Fruit fly (Drosophila melanogaster) whole organism, embryonic: ENCODE results near the gene put.

Experiments used
- Asciz ChIP-seq: fragments of 200-800 bp; sonication (Bioruptor generic); optimal IDR thresholded peaks from 2 replicates; lab custom pipeline; 2017; ENCODE audit warnings: missing biosample characterization, mild to moderate bottlenecking, missing genetic modification characterization, missing genetic modification reagents
- BEAF-32 ChIP-seq: fragments of 200-800 bp; sonication (Bioruptor generic); optimal IDR thresholded peaks from 3 replicates; lab custom pipeline; 2017; ENCODE audit warnings: missing biosample characterization, missing genetic modification characterization, mild to moderate bottlenecking, moderate library complexity, missing genetic modification reagents
- CG11247 ChIP-seq: fragments of 200-800 bp; sonication (Bioruptor generic); IDR thresholded peaks from 2 replicates; pipeline ENCODE4 v1.3.6; 2022; ENCODE audit warnings: missing biosample characterization, missing genetic modification characterization
- CG12071 ChIP-seq: fragments of 200-800 bp; sonication (Bioruptor generic); optimal IDR thresholded peaks from 3 replicates; lab custom pipeline; 2018; ENCODE audit warnings: missing biosample characterization, mild to moderate bottlenecking, missing genetic modification characterization
- CG12391 ChIP-seq: fragments of 200-800 bp; sonication (Bioruptor generic); optimal IDR thresholded peaks from 3 replicates; lab custom pipeline; 2018; ENCODE audit warnings: missing biosample characterization, mild to moderate bottlenecking, missing genetic modification characterization, moderate library complexity
- CG13624 ChIP-seq: fragments of 200-800 bp; sonication (Bioruptor generic); optimal IDR thresholded peaks from 2 replicates; lab custom pipeline; 2016; ENCODE audit warnings: missing biosample characterization, missing genetic modification characterization
- CG14710 ChIP-seq: fragments of 200-800 bp; sonication (Bioruptor generic); optimal IDR thresholded peaks from 3 replicates; lab custom pipeline; 2019; ENCODE audit warnings: missing biosample characterization, mild to moderate bottlenecking, missing genetic modification characterization, moderate library complexity
- CG16779 ChIP-seq: fragments of 200-800 bp; sonication (Bioruptor generic); IDR thresholded peaks from 2 replicates; pipeline ENCODE4 v1.3.6; 2022; ENCODE audit warnings: missing biosample characterization, missing genetic modification characterization
- CG17186 ChIP-seq: fragments of 200-800 bp; sonication (Bioruptor generic); optimal IDR thresholded peaks from 3 replicates; lab custom pipeline; 2017; ENCODE audit warnings: missing biosample characterization, missing genetic modification reagents, missing genetic modification characterization
- CG17612 ChIP-seq: fragments of 200-800 bp; sonication (Bioruptor generic); IDR thresholded peaks from 2 replicates; pipeline ENCODE4 v1.3.6; 2022; ENCODE audit warnings: missing biosample characterization, missing genetic modification characterization
- CG18262 ChIP-seq: fragments of 200-800 bp; optimal IDR thresholded peaks from 3 replicates; lab custom pipeline; 2019; ENCODE audit warnings: missing biosample characterization, mild to moderate bottlenecking, missing genetic modification characterization, moderate library complexity
- CG18599 ChIP-seq: fragments of 200-800 bp; sonication (Bioruptor generic); optimal IDR thresholded peaks from 3 replicates; lab custom pipeline; 2017; ENCODE audit warnings: missing biosample characterization, missing genetic modification characterization, mild to moderate bottlenecking, moderate library complexity, missing genetic modification reagents
- CG18619 ChIP-seq: fragments of 200-800 bp; sonication (Bioruptor generic); optimal IDR thresholded peaks from 3 replicates; lab custom pipeline; 2017; ENCODE audit warnings: missing biosample characterization, mild to moderate bottlenecking, missing genetic modification characterization
- CG2116 ChIP-seq: fragments of 200-800 bp; sonication (Bioruptor generic); optimal IDR thresholded peaks from 3 replicates; lab custom pipeline; 2018; ENCODE audit warnings: missing biosample characterization, mild to moderate bottlenecking, missing genetic modification characterization
- CG2199 ChIP-seq: fragments of 200-800 bp; sonication (Bioruptor generic); IDR thresholded peaks from 3 replicates; pipeline ENCODE4 v1.3.6; 2022; ENCODE audit warnings: missing biosample characterization, missing genetic modification characterization
- CG2712 ChIP-seq: fragments of 200-800 bp; optimal IDR thresholded peaks from 3 replicates; lab custom pipeline; 2019; ENCODE audit warnings: missing biosample characterization, mild to moderate bottlenecking, missing genetic modification characterization, moderate library complexity
- CG2875 ChIP-seq: fragments of 200-800 bp; sonication (Bioruptor generic); optimal IDR thresholded peaks from 2 replicates; lab custom pipeline; 2017; ENCODE audit warnings: missing biosample characterization, mild to moderate bottlenecking, missing genetic modification characterization, missing genetic modification reagents
- CG34224 ChIP-seq: fragments of 200-800 bp; sonication (Bioruptor generic); IDR thresholded peaks from 3 replicates; pipeline ENCODE4 v1.3.6; 2022; ENCODE audit warnings: missing biosample characterization, missing genetic modification characterization; ENCODE audit not compliant: partially characterized antibody
- CG4617 ChIP-seq: fragments of 200-800 bp; sonication (Bioruptor generic); optimal IDR thresholded peaks from 3 replicates; lab custom pipeline; 2016; ENCODE audit warnings: missing biosample characterization, missing genetic modification characterization, borderline replicate concordance
- CG6813 ChIP-seq: fragments of 200-800 bp; sonication (Bioruptor generic); optimal IDR thresholded peaks from 2 replicates; lab custom pipeline; 2017; ENCODE audit warnings: missing biosample characterization, missing genetic modification characterization, mild to moderate bottlenecking, moderate library complexity, missing genetic modification reagents
- CG8290 ChIP-seq, 3 experiments: fragments of 200-800 bp; sonication (Bioruptor generic); optimal IDR thresholded peaks; 2 replicates each; lab custom pipeline; 2016 to 2019; ENCODE audit warnings: missing biosample characterization in 3 of 3, missing genetic modification characterization in 3 of 3, mild to moderate bottlenecking in 2 of 3, moderate library complexity in 1 of 3
- D19B ChIP-seq: fragments of 200-800 bp; sonication (Bioruptor generic); optimal IDR thresholded peaks from 2 replicates; lab custom pipeline; 2017; ENCODE audit warnings: missing biosample characterization, mild to moderate bottlenecking, missing genetic modification characterization
- Dad ChIP-seq: fragments of 200-800 bp; sonication (Bioruptor generic); optimal IDR thresholded peaks from 3 replicates; lab custom pipeline; 2016; ENCODE audit warnings: missing biosample characterization, missing genetic modification characterization
- Deaf1 ChIP-seq: fragments of 200-800 bp; optimal IDR thresholded peaks from 3 replicates; lab custom pipeline; 2019; ENCODE audit warnings: missing biosample characterization, mild to moderate bottlenecking, missing genetic modification characterization, moderate library complexity
- Doc3 ChIP-seq: fragments of 200-800 bp; sonication (Bioruptor generic); IDR thresholded peaks from 3 replicates; pipeline ENCODE4 v1.3.6; 2022; ENCODE audit warnings: missing biosample characterization, missing genetic modification characterization; ENCODE audit not compliant: partially characterized antibody
- Dref ChIP-seq: fragments of 200-800 bp; sonication (Bioruptor generic); IDR thresholded peaks from 2 replicates; pipeline ENCODE4 v1.3.6; 2022; ENCODE audit warnings: missing biosample characterization, missing genetic modification characterization
- Fer2 ChIP-seq: fragments of 200-800 bp; sonication (Bioruptor generic); optimal IDR thresholded peaks from 2 replicates; lab custom pipeline; 2018; ENCODE audit warnings: missing biosample characterization, mild to moderate bottlenecking, missing genetic modification characterization, moderate library complexity
- HLH54F ChIP-seq: fragments of 200-800 bp; sonication (Bioruptor generic); optimal IDR thresholded peaks from 3 replicates; lab custom pipeline; 2016; ENCODE audit warnings: missing biosample characterization, missing genetic modification characterization
- MBD-R2 ChIP-seq: fragments of 200-800 bp; sonication (Bioruptor generic); IDR thresholded peaks from 2 replicates; pipeline ENCODE4 v1.3.6; 2022; ENCODE audit warnings: missing biosample characterization, missing genetic modification characterization
- MESR4 ChIP-seq: fragments of 200-800 bp; sonication (Bioruptor generic); optimal IDR thresholded peaks from 2 replicates; lab custom pipeline; 2018; ENCODE audit warnings: missing biosample characterization, mild to moderate bottlenecking, missing genetic modification characterization, moderate library complexity
- MTF-1 ChIP-seq: fragments of 200-800 bp; sonication (Bioruptor generic); optimal IDR thresholded peaks from 2 replicates; lab custom pipeline; 2018; ENCODE audit warnings: missing biosample characterization, mild to moderate bottlenecking, missing genetic modification characterization, borderline replicate concordance
- Scr ChIP-seq: fragments of 200-800 bp; sonication (Bioruptor generic); IDR thresholded peaks from 2 replicates; pipeline ENCODE4 v1.3.6; 2022; ENCODE audit warnings: missing biosample characterization, missing genetic modification characterization; ENCODE audit not compliant: partially characterized antibody
- ab ChIP-seq: fragments of 200-800 bp; sonication (Bioruptor generic); optimal IDR thresholded peaks from 2 replicates; lab custom pipeline; 2016; ENCODE audit warnings: missing biosample characterization, missing genetic modification characterization
- ara ChIP-seq: fragments of 200-800 bp; sonication (Bioruptor generic); IDR thresholded peaks from 2 replicates; pipeline ENCODE4 v1.3.6; 2022; ENCODE audit warnings: missing biosample characterization, missing genetic modification characterization
- br ChIP-seq: fragments of >200 bp; optimal IDR thresholded peaks from 2 replicates; lab custom pipeline; 2017
- dimm ChIP-seq: fragments of 200-800 bp; sonication (Bioruptor generic); IDR thresholded peaks from 2 replicates; pipeline ENCODE4 v1.3.6; 2022; ENCODE audit warnings: missing biosample characterization, missing genetic modification characterization
- dm ChIP-seq: fragments of 200-800 bp; sonication (Bioruptor generic); optimal IDR thresholded peaks from 3 replicates; lab custom pipeline; 2016; ENCODE audit warnings: missing biosample characterization, missing genetic modification characterization
- gcm ChIP-seq: fragments of 200-800 bp; sonication (Bioruptor generic); optimal IDR thresholded peaks from 2 replicates; lab custom pipeline; 2019; ENCODE audit warnings: missing biosample characterization, mild to moderate bottlenecking, missing genetic modification characterization, moderate library complexity
- gfzf ChIP-seq: fragments of 200-800 bp; sonication (Bioruptor generic); optimal IDR thresholded peaks from 2 replicates; lab custom pipeline; 2016; ENCODE audit warnings: missing biosample characterization, mild to moderate bottlenecking, missing genetic modification characterization, moderate library complexity
- grn ChIP-seq: fragments of 200-800 bp; sonication (Bioruptor generic); optimal IDR thresholded peaks from 3 replicates; lab custom pipeline; 2017; ENCODE audit warnings: missing biosample characterization, missing genetic modification characterization
- gt ChIP-seq: fragments of 200-800 bp; sonication (Bioruptor generic); IDR thresholded peaks from 2 replicates; pipeline ENCODE4 v1.3.6; 2022; ENCODE audit warnings: missing biosample characterization, missing genetic modification characterization
- kni ChIP-seq: fragments of 200-800 bp; sonication (Bioruptor generic); optimal IDR thresholded peaks from 3 replicates; lab custom pipeline; 2017; ENCODE audit warnings: mild to moderate bottlenecking, missing biosample characterization, missing genetic modification reagents, missing genetic modification characterization
- maf-S ChIP-seq: fragments of 200-800 bp; sonication (Bioruptor generic); optimal IDR thresholded peaks from 2 replicates; lab custom pipeline; 2016; ENCODE audit warnings: missing biosample characterization, missing genetic modification characterization
- odd ChIP-seq: fragments of 200-800 bp; sonication (Bioruptor generic); optimal IDR thresholded peaks from 2 replicates; lab custom pipeline; 2017; ENCODE audit warnings: missing biosample characterization, mild to moderate bottlenecking, missing genetic modification characterization
- pzg ChIP-seq: fragments of 200-800 bp; sonication (Bioruptor generic); optimal IDR thresholded peaks from 3 replicates; lab custom pipeline; 2018; ENCODE audit warnings: missing biosample characterization, mild to moderate bottlenecking, missing genetic modification characterization, moderate library complexity
- scrt ChIP-seq: fragments of 200-800 bp; sonication (Bioruptor generic); optimal IDR thresholded peaks from 2 replicates; lab custom pipeline; 2018; ENCODE audit warnings: missing biosample characterization, mild to moderate bottlenecking, missing genetic modification characterization, moderate library complexity
- seq ChIP-seq: fragments of 200-800 bp; sonication (Bioruptor generic); IDR thresholded peaks from 2 replicates; pipeline ENCODE4 v1.3.6; 2022; ENCODE audit warnings: missing biosample characterization, missing genetic modification characterization
- sim ChIP-seq: fragments of 200-800 bp; sonication (Bioruptor generic); IDR thresholded peaks from 2 replicates; pipeline ENCODE4 v1.3.6; 2022; ENCODE audit warnings: missing biosample characterization, missing genetic modification characterization
- tgo ChIP-seq: fragments of 200-800 bp; sonication (Bioruptor generic); IDR thresholded peaks from 3 replicates; pipeline ENCODE4 v1.3.6; 2022; ENCODE audit warnings: missing biosample characterization, missing genetic modification characterization

The put gene

dm6 chr3R:14662989-14663500 is 37.5 kb upstream of the put start, which contains the start of the genes Rad17 and BigH1 (continued):
- TF ChIP-seq odd (GFP tag; lab: Kevin White, UChicago), result no peak
- TF ChIP-seq scrt, result no peak
- TF ChIP-seq CG18599 (GFP tag; lab: Kevin White, UChicago), result no peak
- no peak for TF ChIP-seq CG2199
- no peak for TF ChIP-seq kni
- 0 out of 3 replicates have a peak, but pooled peaks have one; percentile 28 for TF ChIP-seq CG34224 (GFP tag; lab: Robert Waterston, UW)
- no peak for TF ChIP-seq maf-S (GFP tag; lab: Kevin White, UChicago)
- peak; percentile 27 for TF ChIP-seq BEAF-32 (GFP tag; lab: Kevin White, UChicago)
- peak; percentile 30 for TF ChIP-seq MESR4 (GFP tag; lab: Kevin White, UChicago)
- peak; percentile 25 for TF ChIP-seq CG4617 (GFP tag; lab: Kevin White, UChicago)
- TF ChIP-seq Fer2 (tag; lab: Kevin White, UChicago), result no peak
- TF ChIP-seq dimm (GFP tag; lab: Robert Waterston, UW), result no peak
- TF ChIP-seq seq (GFP tag; lab: Robert Waterston, UW), result no peak
- TF ChIP-seq Dad (GFP tag; lab: Kevin White, UChicago), result no peak
- TF ChIP-seq CG2116 (GFP tag; lab: Kevin White, UChicago), result peak; percentile 80
- peak; percentile 99 for TF ChIP-seq CG14710 (tag; lab: Kevin White, UChicago)
- TF ChIP-seq MBD-R2, result peak; percentile 49; the same call in 1 of the 2 replicates
- peak; percentile 45 for TF ChIP-seq gfzf (GFP tag; lab: Kevin White, UChicago)
- TF ChIP-seq Doc3 (GFP tag; lab: Robert Waterston, UW), result 0 out of 3 replicates have a peak, but pooled peaks have one; percentile 13
- no peak for TF ChIP-seq gcm (GFP tag; lab: Kevin White, UChicago)
- no peak for TF ChIP-seq CG2875
- TF ChIP-seq CG16779 (GFP tag; lab: Robert Waterston, UW), result no peak
- TF ChIP-seq Scr (GFP tag; lab: Robert Waterston, UW), result peak; percentile 38
- TF ChIP-seq sim, result no peak

- TF ChIP-seq CG13624 (GFP tag; lab: Kevin White, UChicago) (peak; percentile 9), CG34224 (GFP tag; lab: Robert Waterston, UW) (peak; percentile 19; the same call in 1 of the 3 replicates), CG17612 (no peak), D19B (GFP tag; lab: Kevin White, UChicago) (no peak), gt (GFP tag; lab: Robert Waterston, UW) (no peak), CG12391 (tag; lab: Kevin White, UChicago) (peak; percentile 15), ab (no peak), tgo (no peak), CG18619 (GFP tag; lab: Kevin White, UChicago) (no peak), MTF-1 (no peak), pzg (peak; percentile 84), CG18262 (peak; percentile 17), CG12071 (GFP tag; lab: Kevin White, UChicago) (no peak), CG8290 (GFP tag; optimal IDR thresholded peaks at IDR 0.05; lab: Kevin White, UChicago) (no peak), CG8290 (tag; optimal IDR thresholded peaks at IDR 0.05; lab: Kevin White, UChicago) (no peak), gfzf (GFP tag; lab: Kevin White, UChicago) (peak; percentile 96), HLH54F (no peak), Deaf1 (tag; lab: Kevin White, UChicago) (no peak), Dref (GFP tag; lab: Robert Waterston, UW) (peak; percentile 55), CG6813 (GFP tag; lab: Kevin White, UChicago) (no peak), CG2712 (tag; lab: Kevin White, UChicago) (peak; percentile 19), ara (GFP tag; lab: Robert Waterston, UW) (no peak), CG17186 (GFP tag; lab: Kevin White, UChicago) (peak; percentile 21), Asciz (GFP tag; lab: Kevin White, UChicago) (no peak), grn (GFP tag; lab: Kevin White, UChicago) (no peak), br (lab: Kevin White, UChicago) (no peak), CG11247 (GFP tag; lab: Robert Waterston, UW) (no peak), dm (GFP tag; lab: Kevin White, UChicago) (no peak)
Measured at dm6 chr3R:14659354-14659804, 33.9 kb upstream of the put start, which contains the start of gene Hexim. TSS of gene Hexim (plus strand) at chr3R:14659438.
